Worm (Caenorhabditis elegans): ENCODE measurements around the gene C31E10.11.

Gene C31E10.11

DNA sequence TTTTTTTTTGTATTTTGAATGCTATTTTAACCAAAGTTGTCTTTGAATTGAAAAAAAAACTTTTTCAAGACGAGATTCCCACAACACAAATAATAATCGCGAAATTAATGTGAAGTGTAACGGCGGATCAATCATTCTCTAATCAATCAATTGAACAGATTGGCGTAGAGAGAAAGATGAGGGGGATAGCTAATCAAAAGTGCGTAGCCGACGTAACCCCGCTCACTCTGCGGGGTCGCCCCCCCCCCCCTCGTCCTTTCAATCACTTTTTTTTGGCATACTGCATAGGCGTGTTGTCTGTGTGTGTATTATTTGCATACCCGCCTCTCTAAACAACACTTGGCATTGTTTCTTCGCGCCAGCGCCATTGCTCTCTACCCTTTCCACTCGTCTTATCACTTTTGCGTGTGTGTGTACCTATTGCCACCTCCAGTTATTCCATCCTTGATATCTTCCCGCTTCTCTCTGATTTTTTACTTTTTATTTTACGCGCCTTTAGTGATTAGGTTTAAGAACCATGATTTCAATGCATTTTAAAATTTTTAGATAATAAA lies 33.9 kb upstream of the C31E10.11 start:
- TF ChIP-seq unc-120 (tag; optimal IDR thresholded peaks at IDR 0.05; ENCODE audit: poor library complexity, severe bottlenecking): peak; percentile 16
- TF ChIP-seq snpc-4 (tag; optimal IDR thresholded peaks at IDR 0.05): no peak
- TF ChIP-seq ceh-43 (GFP tag; optimal IDR thresholded peaks at IDR 0.05): no peak
- peak; percentile 35 for TF ChIP-seq unc-62 (GFP tag; optimal IDR thresholded peaks at IDR 0.05)
- no peak for TF ChIP-seq ceh-39 (tag; optimal IDR thresholded peaks at IDR 0.05)
- TF ChIP-seq ztf-11 (tag; optimal IDR thresholded peaks at IDR 0.05): no peak
- TF ChIP-seq ces-1 (GFP tag; optimal IDR thresholded peaks at IDR 0.05): no peak
- TF ChIP-seq ham-2 (GFP tag; optimal IDR thresholded peaks at IDR 0.05): peak; percentile 29
- TF ChIP-seq elt-3 (tag; optimal IDR thresholded peaks at IDR 0.05): no peak
- no peak for TF ChIP-seq elt-1 (tag; optimal IDR thresholded peaks at IDR 0.05; ENCODE audit: borderline replicate concordance, insufficient read depth)
- peak; percentile 15 for TF ChIP-seq M03D4.4 (tag; optimal IDR thresholded peaks at IDR 0.05)
- no peak for TF ChIP-seq ceh-83 (GFP tag; optimal IDR thresholded peaks at IDR 0.05)
- TF ChIP-seq nhr-28 (tag; optimal IDR thresholded peaks at IDR 0.05): no peak
- TF ChIP-seq pha-4 (tag; optimal IDR thresholded peaks at IDR 0.05): no peak

DNA sequence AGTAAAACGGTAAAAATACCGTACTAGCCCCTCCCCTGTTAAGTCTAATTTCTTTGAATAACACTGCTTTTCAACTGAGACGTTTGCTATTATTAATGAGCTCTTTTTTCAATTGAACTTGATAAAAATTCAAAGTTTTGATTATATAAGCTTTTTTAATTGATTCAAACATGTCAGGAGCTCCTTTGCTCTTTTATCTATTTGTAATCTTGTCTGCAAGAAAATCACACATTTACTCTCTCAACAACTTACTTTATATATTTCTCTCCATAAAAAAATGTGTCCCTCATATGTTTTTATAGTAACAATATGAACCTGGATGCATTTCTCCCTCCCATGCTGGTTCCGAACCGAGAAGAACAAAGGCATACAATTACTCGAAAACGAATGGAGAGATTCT lies 29.7 kb upstream of the C31E10.11 start, which contains the start of gene C04C11.1:
TSS of gene C04C11.1 (plus strand) at position 301 of the 400 bp plus-strand sequence.
- TF ChIP-seq nhr-28 (tag; optimal IDR thresholded peaks at IDR 0.05) (no peak), sem-2 (GFP tag; optimal IDR thresholded peaks at IDR 0.05) (no peak), nhr-2 (tag; optimal IDR thresholded peaks at IDR 0.05) (no peak), nhr-76 (tag; optimal IDR thresholded peaks at IDR 0.05) (no peak), mls-2 (tag; optimal IDR thresholded peaks at IDR 0.05) (no peak), zip-8 (tag; optimal IDR thresholded peaks at IDR 0.05) (no peak), ceh-43 (GFP tag; optimal IDR thresholded peaks at IDR 0.05) (no peak), hlh-1 (tag; optimal IDR thresholded peaks at IDR 0.05) (no peak), lin-32 (GFP tag; optimal IDR thresholded peaks at IDR 0.05) (no peak), mep-1 (tag; optimal IDR thresholded peaks at IDR 0.05) (no peak), snpc-4 (tag; optimal IDR thresholded peaks at IDR 0.05) (no peak), nhr-12 (tag; optimal IDR thresholded peaks at IDR 0.05) (no peak), ces-1 (GFP tag; optimal IDR thresholded peaks at IDR 0.05) (no peak), unc-120 (tag; optimal IDR thresholded peaks at IDR 0.05; ENCODE audit: poor library complexity, severe bottlenecking) (no peak), ham-2 (GFP tag; optimal IDR thresholded peaks at IDR 0.05) (no peak), M03D4.4 (tag; optimal IDR thresholded peaks at IDR 0.05) (no peak), elt-1 (tag; optimal IDR thresholded peaks at IDR 0.05; ENCODE audit: borderline replicate concordance, insufficient read depth) (no peak), nhr-237 (tag; optimal IDR thresholded peaks at IDR 0.05) (no peak), ceh-39 (tag; optimal IDR thresholded peaks at IDR 0.05) (no peak)

DNA sequence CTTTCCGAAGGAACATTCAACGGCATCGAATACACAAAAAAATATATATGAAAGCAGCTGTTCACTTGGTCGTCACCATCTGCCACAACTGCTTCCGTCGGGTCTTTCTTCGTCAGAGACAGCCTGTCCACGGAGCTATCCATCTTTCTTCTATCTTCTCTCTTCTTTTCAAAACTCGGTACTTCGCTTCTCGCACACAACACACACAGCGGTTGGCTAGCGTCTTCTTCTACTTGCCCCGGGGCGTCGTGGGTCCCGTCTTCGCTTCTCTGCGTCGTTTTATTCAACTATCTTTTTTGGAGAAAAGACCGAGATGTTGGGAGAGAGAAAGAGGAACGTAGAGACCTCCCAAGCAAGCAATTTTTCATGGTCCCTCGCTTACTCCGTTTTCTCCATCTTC lies 26.1 kb upstream of the C31E10.11 start:
- TF ChIP-seq lsy-2 (tag; optimal IDR thresholded peaks at IDR 0.05) (peak; percentile 18), mls-2 (tag; optimal IDR thresholded peaks at IDR 0.05) (peak; percentile 35), nhr-237 (tag; optimal IDR thresholded peaks at IDR 0.05) (no peak), lin-32 (GFP tag; optimal IDR thresholded peaks at IDR 0.05) (peak; percentile 50), ceh-39 (tag; optimal IDR thresholded peaks at IDR 0.05) (no peak), cnd-1 (tag; optimal IDR thresholded peaks at IDR 0.05) (peak; percentile 91), unc-62 (GFP tag; optimal IDR thresholded peaks at IDR 0.05) (peak; percentile 96), ztf-11 (tag; optimal IDR thresholded peaks at IDR 0.05) (peak; percentile 38), unc-120 (tag; optimal IDR thresholded peaks at IDR 0.05; ENCODE audit: poor library complexity, severe bottlenecking) (peak; percentile 81), hlh-1 (tag; optimal IDR thresholded peaks at IDR 0.05) (peak; percentile 99), M03D4.4 (tag; optimal IDR thresholded peaks at IDR 0.05) (peak; percentile 3), ces-1 (GFP tag; optimal IDR thresholded peaks at IDR 0.05) (peak; percentile 87), nhr-76 (tag; optimal IDR thresholded peaks at IDR 0.05) (no peak)

- TF ChIP-seq unc-62 (GFP tag; optimal IDR thresholded peaks at IDR 0.05) (peak; percentile 34), drap-1 (GFP tag; optimal IDR thresholded peaks at IDR 0.05) (peak; percentile 91), blmp-1 (tag; optimal IDR thresholded peaks at IDR 0.05) (no peak), ceh-43 (GFP tag; optimal IDR thresholded peaks at IDR 0.05) (peak; percentile 78), nhr-237 (tag; optimal IDR thresholded peaks at IDR 0.05) (peak; percentile 20), lin-13 (tag; optimal IDR thresholded peaks at IDR 0.05) (no peak), nhr-2 (tag; optimal IDR thresholded peaks at IDR 0.05) (no peak), sem-2 (GFP tag; optimal IDR thresholded peaks at IDR 0.05) (peak; percentile 66), lsy-2 (tag; optimal IDR thresholded peaks at IDR 0.05) (peak; percentile 1), nhr-76 (tag; optimal IDR thresholded peaks at IDR 0.05) (no peak), bed-3 (GFP tag; optimal IDR thresholded peaks at IDR 0.05) (peak; percentile 79), hlh-1 (tag; optimal IDR thresholded peaks at IDR 0.05) (peak; percentile 27), M03D4.4 (tag; optimal IDR thresholded peaks at IDR 0.05) (peak; percentile 87), mep-1 (tag; optimal IDR thresholded peaks at IDR 0.05) (peak; percentile 78), lin-32 (GFP tag; optimal IDR thresholded peaks at IDR 0.05) (peak; percentile 61), pha-4 (tag; optimal IDR thresholded peaks at IDR 0.05) (peak; percentile 64), ces-1 (GFP tag; optimal IDR thresholded peaks at IDR 0.05) (peak; percentile 62), elt-3 (tag; optimal IDR thresholded peaks at IDR 0.05) (no peak), cnd-1 (tag; optimal IDR thresholded peaks at IDR 0.05) (peak; percentile 81), mab-5 (tag; optimal IDR thresholded peaks at IDR 0.05) (peak; percentile 47), zip-8 (tag; optimal IDR thresholded peaks at IDR 0.05) (no peak), ztf-11 (tag; optimal IDR thresholded peaks at IDR 0.05) (no peak), ceh-39 (tag; optimal IDR thresholded peaks at IDR 0.05) (no peak), nhr-28 (tag; optimal IDR thresholded peaks at IDR 0.05) (peak; percentile 40), elt-1 (tag; optimal IDR thresholded peaks at IDR 0.05; ENCODE audit: borderline replicate concordance, insufficient read depth) (no peak), unc-39 (tag; optimal IDR thresholded peaks at IDR 0.05) (no peak), sptf-1 (tag; optimal IDR thresholded peaks at IDR 0.05) (peak; percentile 93), nhr-12 (tag; optimal IDR thresholded peaks at IDR 0.05) (peak; percentile 48), ham-2 (GFP tag; optimal IDR thresholded peaks at IDR 0.05) (peak; percentile 92), ceh-83 (GFP tag; optimal IDR thresholded peaks at IDR 0.05) (peak; percentile 85), flh-1 (GFP tag; optimal IDR thresholded peaks at IDR 0.05) (peak; percentile 66), tbx-8 (GFP tag; optimal IDR thresholded peaks at IDR 0.05) (peak; percentile 23), mls-2 (tag; optimal IDR thresholded peaks at IDR 0.05) (peak; percentile 88), snpc-4 (tag; optimal IDR thresholded peaks at IDR 0.05) (no peak), unc-120 (tag; optimal IDR thresholded peaks at IDR 0.05; ENCODE audit: poor library complexity, severe bottlenecking) (peak; percentile 99)
These were observed 25.2 kb upstream of the C31E10.11 start for ce11 chrX:14015808-14016207.
